Fruit fly (Drosophila melanogaster) whole organism, embryonic: Measurements from ENCODE around the gene CG4537.

Experiments used
- B-H2 ChIP-seq: fragments of 200-800 bp; sonication (Bioruptor generic); optimal IDR thresholded peaks from 2 replicates; lab custom pipeline; 2018; ENCODE audit warnings: missing biosample characterization, mild to moderate bottlenecking, missing genetic modification characterization
- C15 ChIP-seq: fragments of 200-800 bp; sonication (Bioruptor generic); IDR thresholded peaks from 3 replicates; pipeline ENCODE4 v1.3.6; 2022; ENCODE audit warnings: missing biosample characterization, missing genetic modification characterization
- CG10267 ChIP-seq: fragments of 200-800 bp; sonication (Bioruptor generic); optimal IDR thresholded peaks from 2 replicates; lab custom pipeline; 2018; ENCODE audit warnings: missing biosample characterization, mild to moderate bottlenecking, missing genetic modification characterization, moderate library complexity
- CG10979 ChIP-seq: fragments of 200-800 bp; sonication (Bioruptor generic); optimal IDR thresholded peaks from 2 replicates; lab custom pipeline; 2018; ENCODE audit warnings: missing biosample characterization, mild to moderate bottlenecking, missing genetic modification characterization, moderate library complexity
- CG11456 ChIP-seq: fragments of 200-800 bp; sonication (Bioruptor generic); IDR thresholded peaks from 3 replicates; pipeline ENCODE4 v1.3.6; 2022; ENCODE audit warnings: missing biosample characterization, missing genetic modification characterization
- CG12744 ChIP-seq: fragments of 200-800 bp; sonication (Bioruptor generic); optimal IDR thresholded peaks from 2 replicates; lab custom pipeline; 2016; ENCODE audit warnings: missing biosample characterization, missing genetic modification characterization
- CG13287 ChIP-seq: fragments of 200-800 bp; sonication (Bioruptor generic); IDR thresholded peaks from 2 replicates; pipeline ENCODE4 v1.3.6; 2022; ENCODE audit warnings: missing biosample characterization, missing genetic modification characterization; ENCODE audit not compliant: partially characterized antibody
- CG13624 ChIP-seq: fragments of 200-800 bp; sonication (Bioruptor generic); optimal IDR thresholded peaks from 2 replicates; lab custom pipeline; 2016; ENCODE audit warnings: missing biosample characterization, missing genetic modification characterization
- CG16779 ChIP-seq: fragments of 200-800 bp; sonication (Bioruptor generic); IDR thresholded peaks from 2 replicates; pipeline ENCODE4 v1.3.6; 2022; ENCODE audit warnings: missing biosample characterization, missing genetic modification characterization
- CG17328 ChIP-seq: fragments of 200-800 bp; sonication (Bioruptor generic); IDR thresholded peaks from 2 replicates; pipeline ENCODE4 v1.3.6; 2022; ENCODE audit warnings: missing biosample characterization, missing genetic modification characterization
- CG17361 ChIP-seq: fragments of 200-800 bp; sonication (Bioruptor generic); IDR thresholded peaks from 3 replicates; pipeline ENCODE4 v1.3.6; 2022; ENCODE audit warnings: missing biosample characterization, missing genetic modification characterization
- CG2129 ChIP-seq: fragments of 200-800 bp; sonication (Bioruptor generic); IDR thresholded peaks from 2 replicates; pipeline ENCODE4 v1.3.6; 2022; ENCODE audit warnings: missing biosample characterization, missing genetic modification characterization; ENCODE audit not compliant: partially characterized antibody
- CG3847 ChIP-seq: fragments of 200-800 bp; sonication (Bioruptor generic); IDR thresholded peaks from 2 replicates; pipeline ENCODE4 v1.3.6; 2022; ENCODE audit warnings: missing biosample characterization, missing genetic modification characterization
- CG6272 ChIP-seq: fragments of 200-800 bp; sonication (Bioruptor generic); IDR thresholded peaks from 2 replicates; pipeline ENCODE4 v1.3.6; 2022; ENCODE audit warnings: missing biosample characterization, missing genetic modification characterization
- CG6689 ChIP-seq: fragments of 200-800 bp; sonication (Bioruptor generic); IDR thresholded peaks from 2 replicates; pipeline ENCODE4 v1.3.6; 2022; ENCODE audit warnings: missing biosample characterization, missing genetic modification characterization
- CG8281 ChIP-seq: fragments of 200-800 bp; sonication (Bioruptor generic); optimal IDR thresholded peaks from 2 replicates; lab custom pipeline; 2018; ENCODE audit warnings: missing biosample characterization, mild to moderate bottlenecking, missing genetic modification characterization, moderate library complexity
- CG9797 ChIP-seq: fragments of 200-800 bp; sonication (Bioruptor generic); optimal IDR thresholded peaks from 3 replicates; lab custom pipeline; 2018; ENCODE audit warnings: missing biosample characterization, mild to moderate bottlenecking, missing genetic modification characterization
- Deaf1 ChIP-seq: fragments of 200-800 bp; optimal IDR thresholded peaks from 3 replicates; lab custom pipeline; 2019; ENCODE audit warnings: missing biosample characterization, mild to moderate bottlenecking, missing genetic modification characterization, moderate library complexity
- Dek ChIP-seq: fragments of 200-800 bp; sonication (Bioruptor generic); optimal IDR thresholded peaks from 3 replicates; lab custom pipeline; 2019; ENCODE audit warnings: missing biosample characterization, mild to moderate bottlenecking, missing genetic modification characterization, moderate library complexity
- Dip3 ChIP-seq: fragments of 200-800 bp; sonication (Bioruptor generic); optimal IDR thresholded peaks from 3 replicates; lab custom pipeline; 2016; ENCODE audit warnings: missing biosample characterization, missing genetic modification characterization
- Dp ChIP-seq: fragments of 200-800 bp; sonication (Bioruptor generic); optimal IDR thresholded peaks from 2 replicates; lab custom pipeline; 2018; ENCODE audit warnings: missing biosample characterization, mild to moderate bottlenecking, missing genetic modification characterization, moderate library complexity
- Elba2 ChIP-seq: fragments of 200-800 bp; sonication (Bioruptor generic); optimal IDR thresholded peaks from 3 replicates; lab custom pipeline; 2016; ENCODE audit warnings: missing biosample characterization, missing genetic modification characterization
- Ets97D ChIP-seq: fragments of 200-800 bp; sonication (Bioruptor generic); optimal IDR thresholded peaks from 3 replicates; lab custom pipeline; 2016; ENCODE audit warnings: missing biosample characterization, missing genetic modification characterization
- HLHmδ ChIP-seq: fragments of 200-800 bp; sonication (Bioruptor generic); optimal IDR thresholded peaks from 2 replicates; lab custom pipeline; 2018; ENCODE audit warnings: missing biosample characterization, mild to moderate bottlenecking, missing genetic modification characterization, moderate library complexity
- Hey ChIP-seq: fragments of 200-800 bp; sonication (Bioruptor generic); optimal IDR thresholded peaks from 3 replicates; lab custom pipeline; 2018; ENCODE audit warnings: missing biosample characterization, mild to moderate bottlenecking, missing genetic modification characterization
- Mad ChIP-seq: fragments of 200-800 bp; sonication (Bioruptor generic); optimal IDR thresholded peaks from 2 replicates; lab custom pipeline; 2016; ENCODE audit warnings: missing biosample characterization, missing genetic modification characterization
- Sin3A ChIP-seq: fragments of >200 bp; optimal IDR thresholded peaks from 2 replicates; lab custom pipeline; 2018
- Tbp ChIP-seq: fragments of >200 bp; optimal IDR thresholded peaks from 2 replicates; lab custom pipeline; 2018; ENCODE audit warnings: missing biosample characterization, missing genetic modification characterization
- amos ChIP-seq: fragments of 200-800 bp; sonication (Bioruptor generic); IDR thresholded peaks from 2 replicates; pipeline ENCODE4 v1.3.6; 2022; ENCODE audit warnings: missing biosample characterization, missing genetic modification characterization; ENCODE audit not compliant: partially characterized antibody
- ase ChIP-seq: fragments of 200-800 bp; sonication (Bioruptor generic); IDR thresholded peaks from 3 replicates; pipeline ENCODE4 v1.3.6; 2022; ENCODE audit warnings: missing biosample characterization, missing genetic modification characterization
- cato ChIP-seq: fragments of 200-800 bp; sonication (Bioruptor generic); optimal IDR thresholded peaks from 2 replicates; lab custom pipeline; 2016; ENCODE audit warnings: missing biosample characterization, missing genetic modification characterization, borderline replicate concordance
- chif ChIP-seq, 2 experiments: fragments of 200-800 bp; sonication (Bioruptor generic); optimal IDR thresholded peaks; 3 replicates each; lab custom pipeline; 2016; ENCODE audit warnings: missing biosample characterization in 2 of 2, missing genetic modification characterization in 2 of 2
- chm ChIP-seq: fragments of 200-800 bp; sonication (Bioruptor generic); IDR thresholded peaks from 2 replicates; pipeline ENCODE4 v1.3.6; 2022; ENCODE audit warnings: missing biosample characterization, missing genetic modification characterization
- en ChIP-seq: fragments of 200-800 bp; sonication (Bioruptor generic); optimal IDR thresholded peaks from 2 replicates; lab custom pipeline; 2016; ENCODE audit warnings: missing biosample characterization, missing genetic modification characterization
- ftz-f1 ChIP-seq: fragments of 200-800 bp; sonication (Bioruptor generic); optimal IDR thresholded peaks from 2 replicates; lab custom pipeline; 2016; ENCODE audit warnings: missing biosample characterization, missing genetic modification characterization
- gem ChIP-seq: fragments of 200-800 bp; sonication (Bioruptor generic); optimal IDR thresholded peaks from 2 replicates; lab custom pipeline; 2019; ENCODE audit warnings: missing biosample characterization, mild to moderate bottlenecking, missing genetic modification characterization, moderate library complexity
- gsb-n ChIP-seq: fragments of 200-800 bp; sonication (Bioruptor generic); optimal IDR thresholded peaks from 3 replicates; lab custom pipeline; 2018; ENCODE audit warnings: missing biosample characterization, mild to moderate bottlenecking, missing genetic modification characterization
- klu ChIP-seq: fragments of 200-800 bp; sonication (Bioruptor generic); IDR thresholded peaks from 2 replicates; pipeline ENCODE4 v1.3.6; 2022; ENCODE audit warnings: missing biosample characterization, missing genetic modification characterization
- lmd ChIP-seq: fragments of 200-800 bp; sonication (Bioruptor generic); IDR thresholded peaks from 2 replicates; pipeline ENCODE4 v1.3.6; 2022; ENCODE audit warnings: missing biosample characterization, missing genetic modification characterization
- maf-S ChIP-seq: fragments of 200-800 bp; sonication (Bioruptor generic); optimal IDR thresholded peaks from 2 replicates; lab custom pipeline; 2016; ENCODE audit warnings: missing biosample characterization, missing genetic modification characterization
- mld ChIP-seq: fragments of 200-800 bp; sonication (Bioruptor generic); IDR thresholded peaks from 3 replicates; pipeline ENCODE4 v1.3.6; 2022; ENCODE audit warnings: missing biosample characterization, missing genetic modification characterization; ENCODE audit not compliant: partially characterized antibody
- pfk ChIP-seq: fragments of 200-800 bp; sonication (Bioruptor generic); optimal IDR thresholded peaks from 2 replicates; lab custom pipeline; 2018; ENCODE audit warnings: missing biosample characterization, mild to moderate bottlenecking, missing genetic modification characterization, moderate library complexity
- sens-2 ChIP-seq: fragments of 200-800 bp; sonication (Bioruptor generic); IDR thresholded peaks from 2 replicates; pipeline ENCODE4 v1.3.6; 2022; ENCODE audit warnings: missing biosample characterization, missing genetic modification characterization
- slbo ChIP-seq: fragments of 200-800 bp; sonication (Bioruptor generic); IDR thresholded peaks from 2 replicates; pipeline ENCODE4 v1.3.6; 2022; ENCODE audit warnings: missing biosample characterization, missing genetic modification characterization
- ssp ChIP-seq: fragments of 200-800 bp; sonication (Bioruptor generic); IDR thresholded peaks from 2 replicates; pipeline ENCODE4 v1.3.6; 2022; ENCODE audit warnings: missing biosample characterization, missing genetic modification characterization
- toy ChIP-seq: fragments of 200-800 bp; sonication (Bioruptor generic); IDR thresholded peaks from 2 replicates; pipeline ENCODE4 v1.3.6; 2022; ENCODE audit warnings: missing biosample characterization, missing genetic modification characterization
- trh ChIP-seq: fragments of 200-800 bp; sonication (Bioruptor generic); optimal IDR thresholded peaks from 2 replicates; lab custom pipeline; 2016; ENCODE audit warnings: missing biosample characterization, missing genetic modification characterization
- usp ChIP-seq: fragments of >200 bp; optimal IDR thresholded peaks from 2 replicates; lab custom pipeline; 2017; ENCODE audit warnings: missing biosample characterization, missing genetic modification characterization
- vfl ChIP-seq: fragments of 200-800 bp; sonication (Bioruptor generic); optimal IDR thresholded peaks from 2 replicates; lab custom pipeline; 2016; ENCODE audit warnings: missing biosample characterization, missing genetic modification characterization
- z ChIP-seq: fragments of 200-800 bp; sonication (Bioruptor generic); IDR thresholded peaks from 3 replicates; pipeline ENCODE4 v1.3.6; 2022; ENCODE audit warnings: missing biosample characterization, missing genetic modification characterization
- zen ChIP-seq: fragments of 200-800 bp; sonication (Bioruptor generic); optimal IDR thresholded peaks from 3 replicates; lab custom pipeline; 2018; ENCODE audit warnings: missing biosample characterization, mild to moderate bottlenecking, missing genetic modification characterization, moderate library complexity
- zf30C ChIP-seq: fragments of 200-800 bp; sonication (Bioruptor generic); optimal IDR thresholded peaks from 3 replicates; lab custom pipeline; 2018; ENCODE audit warnings: missing biosample characterization, mild to moderate bottlenecking, missing genetic modification characterization

CG4537 gene

dm6 chr2L:9921401-9921800 lies 30.7 kb downstream of the CG4537 start, which contains the start of gene CG4592 (continued):
- TF ChIP-seq CG12744 (GFP tag; lab: Kevin White, UChicago) (peak; percentile 22), CG17361 (GFP tag; lab: Robert Waterston, UW) (no peak; the same call in 2 of the 3 replicates), Ets97D (GFP tag; lab: Kevin White, UChicago) (peak; percentile 26), CG10267 (tag; lab: Kevin White, UChicago) (peak; percentile 50), CG6272 (GFP tag; lab: Robert Waterston, UW) (no peak), cato (GFP tag; lab: Kevin White, UChicago) (peak; percentile 24), CG11456 (GFP tag; lab: Robert Waterston, UW) (peak; percentile 73; the same call in 2 of the 3 replicates), C15 (no peak), gem (tag; lab: Kevin White, UChicago) (no peak), Deaf1 (tag; lab: Kevin White, UChicago) (peak; percentile 27), chm (peak; percentile 90), lmd (GFP tag; lab: Robert Waterston, UW) (peak; percentile 57; the same call in 1 of the 2 replicates), CG6689 (GFP tag; lab: Robert Waterston, UW) (peak; percentile 47; the same call in 1 of the 2 replicates), Elba2 (GFP tag; lab: Kevin White, UChicago) (no peak), ftz-f1 (GFP tag; lab: Kevin White, UChicago) (peak; percentile 23), CG17328 (GFP tag; lab: Robert Waterston, UW) (0 out of 2 replicates have a peak, but pooled peaks have one; percentile 32), maf-S (peak; percentile 44), pfk (GFP tag; lab: Kevin White, UChicago) (peak; percentile 2), en (GFP tag; lab: Kevin White, UChicago) (no peak), CG13287 (GFP tag; lab: Robert Waterston, UW) (peak; percentile 40; the same call in 1 of the 2 replicates), CG10979 (peak; percentile 73), B-H2 (GFP tag; lab: Kevin White, UChicago) (peak; percentile 52), sens-2 (GFP tag; lab: Robert Waterston, UW) (no peak), chif (GFP tag; optimal IDR thresholded peaks at IDR 0.05; lab: Kevin White, UChicago) (peak; percentile 4 to 42), CG16779 (GFP tag; lab: Robert Waterston, UW) (no peak), Mad (peak; percentile 55), trh (GFP tag; lab: Kevin White, UChicago) (no peak), Dp (peak; percentile 18), CG3847 (GFP tag; lab: Robert Waterston, UW) (peak; percentile 40; the same call in 1 of the 2 replicates), Dek (tag; lab: Kevin White, UChicago) (no peak), amos (GFP tag; lab: Robert Waterston, UW) (no peak), vfl (GFP tag; lab: Kevin White, UChicago) (peak; percentile 60), Hey (tag; lab: Kevin White, UChicago) (no peak), HLHmδ (GFP tag; lab: Kevin White, UChicago) (no peak), Sin3A (lab: Kevin White, UChicago) (no peak), mld (GFP tag; lab: Robert Waterston, UW) (no peak), Dip3 (GFP tag; lab: Kevin White, UChicago) (peak; percentile 18), zen (tag; lab: Kevin White, UChicago) (peak; percentile 48), CG2129 (GFP tag; lab: Robert Waterston, UW) (no peak), slbo (peak; percentile 62), CG13624 (no peak), zf30C (GFP tag; lab: Kevin White, UChicago) (no peak), gsb-n (tag; lab: Kevin White, UChicago) (no peak), ssp (GFP tag; lab: Robert Waterston, UW) (peak; percentile 14; the same call in 1 of the 2 replicates), CG9797 (no peak), z (GFP tag; lab: Robert Waterston, UW) (no peak), CG8281 (tag; lab: Kevin White, UChicago) (no peak), klu (GFP tag; lab: Robert Waterston, UW) (no peak), usp (no peak), Tbp (GFP tag; lab: Kevin White, UChicago) (no peak), ase (GFP tag; lab: Robert Waterston, UW) (no peak), toy (GFP tag; lab: Robert Waterston, UW) (no peak)
